Fruit fly (Drosophila melanogaster) whole organism, embryonic: ENCODE data around the gene Sk2.

Source experiments
- Aef1 ChIP-seq: fragments of 200-800 bp; sonication (Bioruptor generic); IDR thresholded peaks from 3 replicates; pipeline ENCODE4 v1.3.6; 2022; ENCODE audit warnings: missing biosample characterization, missing genetic modification characterization
- Atf-2 ChIP-seq: fragments of 200-800 bp; sonication (Bioruptor generic); optimal IDR thresholded peaks from 2 replicates; lab custom pipeline; 2016; ENCODE audit warnings: missing biosample characterization, missing genetic modification characterization
- B-H1 ChIP-seq: fragments of 200-800 bp; sonication (Bioruptor generic); IDR thresholded peaks from 3 replicates; pipeline ENCODE4 v1.3.6; 2022; ENCODE audit warnings: missing biosample characterization, missing genetic modification characterization
- CG10147 ChIP-seq: fragments of 200-800 bp; sonication (Bioruptor generic); optimal IDR thresholded peaks from 2 replicates; lab custom pipeline; 2019; ENCODE audit warnings: missing biosample characterization, mild to moderate bottlenecking, missing genetic modification characterization, moderate library complexity
- CG10267 ChIP-seq: fragments of 200-800 bp; sonication (Bioruptor generic); optimal IDR thresholded peaks from 2 replicates; lab custom pipeline; 2018; ENCODE audit warnings: missing biosample characterization, mild to moderate bottlenecking, missing genetic modification characterization, moderate library complexity
- CG11504 ChIP-seq: fragments of 200-800 bp; sonication (Bioruptor generic); optimal IDR thresholded peaks from 3 replicates; lab custom pipeline; 2019; ENCODE audit warnings: missing biosample characterization, mild to moderate bottlenecking, missing genetic modification characterization, moderate library complexity
- CG14050 ChIP-seq: fragments of 200-800 bp; sonication (Bioruptor generic); IDR thresholded peaks from 3 replicates; pipeline ENCODE4 v1.3.6; 2022; ENCODE audit warnings: missing biosample characterization, missing genetic modification characterization
- CG15479 ChIP-seq: fragments of 200-800 bp; sonication (Bioruptor generic); optimal IDR thresholded peaks from 3 replicates; lab custom pipeline; 2019; ENCODE audit warnings: missing biosample characterization, mild to moderate bottlenecking, missing genetic modification characterization, moderate library complexity
- CG17912 ChIP-seq: fragments of 200-800 bp; sonication (Bioruptor generic); optimal IDR thresholded peaks from 2 replicates; lab custom pipeline; 2018; ENCODE audit warnings: missing biosample characterization, mild to moderate bottlenecking, missing genetic modification characterization
- CG2202 ChIP-seq: fragments of 200-800 bp; sonication (Bioruptor generic); optimal IDR thresholded peaks from 2 replicates; lab custom pipeline; 2018; ENCODE audit warnings: missing biosample characterization, mild to moderate bottlenecking, missing genetic modification characterization
- CG2678 ChIP-seq: fragments of 200-800 bp; sonication (Bioruptor generic); optimal IDR thresholded peaks from 3 replicates; lab custom pipeline; 2019; ENCODE audit warnings: missing biosample characterization, mild to moderate bottlenecking, missing genetic modification characterization, moderate library complexity
- CG30431 ChIP-seq: fragments of 200-800 bp; sonication (Bioruptor generic); optimal IDR thresholded peaks from 2 replicates; lab custom pipeline; 2017; ENCODE audit warnings: missing biosample characterization, missing genetic modification characterization
- CG33213 ChIP-seq: fragments of 200-800 bp; sonication (Bioruptor generic); optimal IDR thresholded peaks from 3 replicates; lab custom pipeline; 2016; ENCODE audit warnings: missing biosample characterization, missing genetic modification characterization
- CG4360 ChIP-seq: fragments of 200-800 bp; sonication (Bioruptor generic); IDR thresholded peaks from 2 replicates; pipeline ENCODE4 v1.3.6; 2022; ENCODE audit warnings: missing biosample characterization, missing genetic modification characterization
- CG4854 ChIP-seq: fragments of 200-800 bp; sonication (Bioruptor generic); optimal IDR thresholded peaks from 2 replicates; lab custom pipeline; 2016; ENCODE audit warnings: missing biosample characterization, missing genetic modification characterization, inconsistent platforms
- CG8281 ChIP-seq: fragments of 200-800 bp; sonication (Bioruptor generic); optimal IDR thresholded peaks from 2 replicates; lab custom pipeline; 2018; ENCODE audit warnings: missing biosample characterization, mild to moderate bottlenecking, missing genetic modification characterization, moderate library complexity
- CG9609 ChIP-seq: fragments of 200-800 bp; sonication (Bioruptor generic); optimal IDR thresholded peaks from 3 replicates; lab custom pipeline; 2016; ENCODE audit warnings: missing biosample characterization, missing genetic modification characterization
- CHES-1-like ChIP-seq: fragments of 200-800 bp; sonication (Bioruptor generic); optimal IDR thresholded peaks from 2 replicates; lab custom pipeline; 2016; ENCODE audit warnings: missing biosample characterization, missing genetic modification characterization
- Dek ChIP-seq: fragments of 200-800 bp; sonication (Bioruptor generic); optimal IDR thresholded peaks from 3 replicates; lab custom pipeline; 2019; ENCODE audit warnings: missing biosample characterization, mild to moderate bottlenecking, missing genetic modification characterization, moderate library complexity
- Dref ChIP-seq: fragments of 200-800 bp; sonication (Bioruptor generic); IDR thresholded peaks from 2 replicates; pipeline ENCODE4 v1.3.6; 2022; ENCODE audit warnings: missing biosample characterization, missing genetic modification characterization
- Gug ChIP-seq: fragments of 200-800 bp; sonication (Bioruptor generic); IDR thresholded peaks from 4 replicates; pipeline ENCODE4 v1.3.6; 2022; ENCODE audit warnings: missing biosample characterization, missing genetic modification characterization
- Hmr ChIP-seq: fragments of 200-800 bp; sonication (Bioruptor generic); optimal IDR thresholded peaks from 3 replicates; lab custom pipeline; 2017; ENCODE audit warnings: mild to moderate bottlenecking, missing biosample characterization, missing genetic modification reagents, missing genetic modification characterization
- Lim3 ChIP-seq: fragments of 200-800 bp; sonication (Bioruptor generic); IDR thresholded peaks from 2 replicates; pipeline ENCODE4 v1.3.6; 2022; ENCODE audit warnings: missing biosample characterization, missing genetic modification characterization
- Max ChIP-seq: fragments of 200-800 bp; sonication (Bioruptor generic); optimal IDR thresholded peaks from 2 replicates; lab custom pipeline; 2016; ENCODE audit warnings: missing biosample characterization, mild to moderate bottlenecking, missing genetic modification characterization
- NfI ChIP-seq: fragments of 200-800 bp; sonication (Bioruptor generic); optimal IDR thresholded peaks from 3 replicates; lab custom pipeline; 2018; ENCODE audit warnings: missing biosample characterization, mild to moderate bottlenecking, missing genetic modification characterization, moderate library complexity
- Ptx1 ChIP-seq: fragments of 200-800 bp; sonication (Bioruptor generic); IDR thresholded peaks from 2 replicates; pipeline ENCODE4 v1.3.6; 2022; ENCODE audit warnings: missing biosample characterization, missing genetic modification characterization
- Ravus ChIP-seq: fragments of 200-800 bp; sonication (Bioruptor generic); IDR thresholded peaks from 2 replicates; pipeline ENCODE4 v1.3.6; 2022; ENCODE audit warnings: missing biosample characterization, missing genetic modification characterization
- Sox102F ChIP-seq: fragments of 200-800 bp; sonication (Bioruptor generic); optimal IDR thresholded peaks from 2 replicates; lab custom pipeline; 2018; ENCODE audit warnings: missing biosample characterization, mild to moderate bottlenecking, missing genetic modification characterization, moderate library complexity
- Sry-β ChIP-seq: fragments of 200-800 bp; sonication (Bioruptor generic); optimal IDR thresholded peaks from 2 replicates; lab custom pipeline; 2018; ENCODE audit warnings: missing biosample characterization, mild to moderate bottlenecking, missing genetic modification characterization, moderate library complexity
- Taf1 ChIP-seq: fragments of 200-800 bp; sonication (Bioruptor generic); IDR thresholded peaks from 2 replicates; pipeline ENCODE4 v1.3.6; 2022; ENCODE audit warnings: missing biosample characterization, missing genetic modification characterization
- ase ChIP-seq: fragments of 200-800 bp; sonication (Bioruptor generic); IDR thresholded peaks from 3 replicates; pipeline ENCODE4 v1.3.6; 2022; ENCODE audit warnings: missing biosample characterization, missing genetic modification characterization
- bowl ChIP-seq: fragments of 200-800 bp; sonication (Bioruptor generic); IDR thresholded peaks from 2 replicates; pipeline ENCODE4 v1.3.6; 2022; ENCODE audit warnings: missing biosample characterization, missing genetic modification characterization
- chif ChIP-seq, 2 experiments: fragments of 200-800 bp; sonication (Bioruptor generic); optimal IDR thresholded peaks; 3 replicates each; lab custom pipeline; 2016; ENCODE audit warnings: missing biosample characterization in 2 of 2, missing genetic modification characterization in 2 of 2
- chm ChIP-seq: fragments of 200-800 bp; sonication (Bioruptor generic); IDR thresholded peaks from 2 replicates; pipeline ENCODE4 v1.3.6; 2022; ENCODE audit warnings: missing biosample characterization, missing genetic modification characterization
- corto ChIP-seq: fragments of 200-800 bp; sonication (Bioruptor generic); optimal IDR thresholded peaks from 2 replicates; lab custom pipeline; 2016; ENCODE audit warnings: missing biosample characterization, mild to moderate bottlenecking, missing genetic modification characterization, moderate library complexity
- croc ChIP-seq: fragments of 200-800 bp; sonication (Bioruptor generic); conservative IDR thresholded peaks from 3 replicates; pipeline ENCODE4 v1.3.6; 2022; ENCODE audit warnings: missing biosample characterization, missing genetic modification characterization
- eve ChIP-seq, 2 experiments: fragments of >200 bp; optimal IDR thresholded peaks; 2 replicates each; lab custom pipeline; 2017; ENCODE audit warnings: missing biosample characterization in 2 of 2, missing genetic modification characterization in 2 of 2
- fd64A ChIP-seq: fragments of 200-800 bp; sonication (Bioruptor generic); optimal IDR thresholded peaks from 3 replicates; lab custom pipeline; 2018; ENCODE audit warnings: missing biosample characterization, mild to moderate bottlenecking, missing genetic modification characterization
- gcm ChIP-seq: fragments of 200-800 bp; sonication (Bioruptor generic); optimal IDR thresholded peaks from 2 replicates; lab custom pipeline; 2019; ENCODE audit warnings: missing biosample characterization, mild to moderate bottlenecking, missing genetic modification characterization, moderate library complexity
- gem ChIP-seq: fragments of 200-800 bp; sonication (Bioruptor generic); optimal IDR thresholded peaks from 2 replicates; lab custom pipeline; 2019; ENCODE audit warnings: missing biosample characterization, mild to moderate bottlenecking, missing genetic modification characterization, moderate library complexity
- gsb ChIP-seq: fragments of 200-800 bp; sonication (Bioruptor generic); IDR thresholded peaks from 2 replicates; pipeline ENCODE4 v1.3.6; 2022; ENCODE audit warnings: missing biosample characterization, missing genetic modification characterization
- kay ChIP-seq: fragments of 200-800 bp; sonication (Bioruptor generic); optimal IDR thresholded peaks from 2 replicates; lab custom pipeline; 2016; ENCODE audit warnings: missing biosample characterization, missing genetic modification characterization
- mirr ChIP-seq: fragments of 200-800 bp; sonication (Bioruptor generic); optimal IDR thresholded peaks from 3 replicates; lab custom pipeline; 2018; ENCODE audit warnings: missing biosample characterization, mild to moderate bottlenecking, missing genetic modification characterization
- org-1 ChIP-seq: fragments of 200-800 bp; sonication (Bioruptor generic); optimal IDR thresholded peaks from 2 replicates; lab custom pipeline; 2017; ENCODE audit warnings: missing biosample characterization, missing genetic modification characterization
- pfk ChIP-seq: fragments of 200-800 bp; sonication (Bioruptor generic); optimal IDR thresholded peaks from 2 replicates; lab custom pipeline; 2018; ENCODE audit warnings: missing biosample characterization, mild to moderate bottlenecking, missing genetic modification characterization, moderate library complexity
- schlank ChIP-seq: fragments of 200-800 bp; sonication (Bioruptor generic); optimal IDR thresholded peaks from 2 replicates; lab custom pipeline; 2018; ENCODE audit warnings: missing biosample characterization, mild to moderate bottlenecking, missing genetic modification characterization
- tup ChIP-seq: fragments of 200-800 bp; sonication (Bioruptor generic); optimal IDR thresholded peaks from 2 replicates; lab custom pipeline; 2016; ENCODE audit warnings: missing biosample characterization, mild to moderate bottlenecking, missing genetic modification characterization, moderate library complexity
- zfh1 ChIP-seq: fragments of 200-800 bp; sonication (Bioruptor generic); IDR thresholded peaks from 3 replicates; pipeline ENCODE4 v1.3.6; 2022; ENCODE audit warnings: missing biosample characterization, missing genetic modification characterization

Sk2 gene

dm6 chr3L:3035769-3036583 lies 10.9 kb upstream of the Sk2 start (continued):
- TF ChIP-seq croc (GFP tag; lab: Robert Waterston, UW), result peak; percentile 44; the same call in 2 of the 3 replicates
- peak; percentile 92 for TF ChIP-seq gem
- peak; percentile 74 for TF ChIP-seq Dek (tag; lab: Kevin White, UChicago)
- peak; percentile 65 for TF ChIP-seq CHES-1-like (GFP tag; lab: Kevin White, UChicago)
- peak; percentile 88 for TF ChIP-seq CG10267 (tag; lab: Kevin White, UChicago)
- no peak for TF ChIP-seq Dref (GFP tag; lab: Robert Waterston, UW)
- peak; percentile 67 for TF ChIP-seq CG4854 (GFP tag; lab: Kevin White, UChicago)
- peak; percentile 76 for TF ChIP-seq CG2202 (tag; lab: Kevin White, UChicago)
- TF ChIP-seq corto (GFP tag; lab: Kevin White, UChicago), result peak; percentile 5
- peak; percentile 60 for TF ChIP-seq kay (GFP tag; lab: Kevin White, UChicago)
- TF ChIP-seq Atf-2 (GFP tag; lab: Kevin White, UChicago), result peak; percentile 27
- peak; percentile 31; the same call in 1 of the 4 replicates for TF ChIP-seq Gug (GFP tag; lab: Robert Waterston, UW)
- TF ChIP-seq chm, result peak; percentile 73
- TF ChIP-seq Taf1 (GFP tag; lab: Robert Waterston, UW), result 0 out of 2 replicates have a peak, but pooled peaks have one; percentile 18
- peak; percentile 80 for TF ChIP-seq zfh1 (GFP tag; lab: Robert Waterston, UW)
- peak; percentile 65 for TF ChIP-seq fd64A (GFP tag; lab: Kevin White, UChicago)
- peak; percentile 17; the same call in 1 of the 2 replicates for TF ChIP-seq bowl (GFP tag; lab: Robert Waterston, UW)
- TF ChIP-seq Ravus, result no peak
- peak; percentile 44 for TF ChIP-seq tup (GFP tag; lab: Kevin White, UChicago)
- TF ChIP-seq Max (GFP tag; lab: Kevin White, UChicago), result peak; percentile 82
- TF ChIP-seq CG14050, result peak; percentile 83
- peak; percentile 90 for TF ChIP-seq CG10147
- peak; percentile 9 for TF ChIP-seq pfk (GFP tag; lab: Kevin White, UChicago)
- peak; percentile 59 for TF ChIP-seq CG8281
- peak; percentile 88 for TF ChIP-seq gcm (GFP tag; lab: Kevin White, UChicago)
- peak; percentile 89 for TF ChIP-seq CG11504 (tag; lab: Kevin White, UChicago)
- TF ChIP-seq ase (GFP tag; lab: Robert Waterston, UW), result peak; percentile 55; the same call in 1 of the 3 replicates
- no peak for TF ChIP-seq CG17912 (GFP tag; lab: Kevin White, UChicago)
- TF ChIP-seq Sox102F (GFP tag; lab: Kevin White, UChicago), result peak; percentile 78
- peak; percentile 61 for TF ChIP-seq CG9609
- no peak for TF ChIP-seq gsb
- TF ChIP-seq CG33213, result peak; percentile 70
- no peak for TF ChIP-seq CG15479
- TF ChIP-seq schlank, result peak; percentile 65
- TF ChIP-seq Lim3 (GFP tag; lab: Robert Waterston, UW), result 0 out of 2 replicates have a peak, but pooled peaks have one; percentile 8
- peak; percentile 89 for TF ChIP-seq Hmr (GFP tag; lab: Kevin White, UChicago)
- no peak for TF ChIP-seq CG4360
- TF ChIP-seq Aef1 (GFP tag; lab: Robert Waterston, UW), result peak; percentile 63
- peak in 1 of 2 experiments; percentile 9 for TF ChIP-seq eve (GFP tag; optimal IDR thresholded peaks at IDR 0.05; lab: Kevin White, UChicago)
- TF ChIP-seq CG2678 (tag; lab: Kevin White, UChicago), result peak; percentile 94
- peak; percentile 82 for TF ChIP-seq org-1 (GFP tag; lab: Kevin White, UChicago)
- TF ChIP-seq NfI (GFP tag; lab: Kevin White, UChicago), result peak; percentile 78
- peak; percentile 52; the same call in 1 of the 3 replicates for TF ChIP-seq B-H1 (GFP tag; lab: Robert Waterston, UW)
- TF ChIP-seq Ptx1 (GFP tag; lab: Robert Waterston, UW), result peak; percentile 69
- TF ChIP-seq Sry-β (GFP tag; lab: Kevin White, UChicago), result peak; percentile 29
- peak; percentile 58 for TF ChIP-seq CG30431
- peak; percentile 75 to 79 for TF ChIP-seq chif (GFP tag; optimal IDR thresholded peaks at IDR 0.05; lab: Kevin White, UChicago)
- peak; percentile 38 for TF ChIP-seq mirr
